Worm (Caenorhabditis elegans) whole organism, early embryonic: ENCODE measurements around the gene Y57E12AR.1.

ENCODE experiments used
- B0310.2 ChIP-seq: sonication (generic microtip); optimal IDR thresholded peaks from 2 replicates; lab custom pipeline; 2016; ENCODE audit warnings: mild to moderate bottlenecking, missing genetic modification characterization, missing compliant biosample characterization
- F13C5.2 ChIP-seq: sonication (generic microtip); optimal IDR thresholded peaks from 2 replicates; lab custom pipeline; 2017; ENCODE audit warnings: mild to moderate bottlenecking, missing genetic modification characterization, inconsistent platforms, missing compliant biosample characterization
- ama-1 ChIP-seq: fragments of 150-350 bp; optimal IDR thresholded peaks from 2 replicates; lab custom pipeline; 2014
- hmbx-1 ChIP-seq: sonication (generic microtip); optimal IDR thresholded peaks from 2 replicates; lab custom pipeline; 2016; ENCODE audit warnings: mild to moderate bottlenecking, missing genetic modification characterization, missing compliant biosample characterization
- pes-1 ChIP-seq: fragments of 200-800 bp; sonication (Bioruptor generic); IDR thresholded peaks from 2 replicates; pipeline ENCODE4 v1.3.6; 2022; ENCODE audit warnings: missing genetic modification reagents, missing genetic modification characterization, missing compliant biosample characterization
- tbx-11 ChIP-seq: fragments of 200-800 bp; sonication (Bioruptor generic); IDR thresholded peaks from 2 replicates; pipeline ENCODE4 v1.3.6; 2022; ENCODE audit warnings: missing genetic modification characterization, missing compliant biosample characterization
- tra-4 ChIP-seq: sonication (generic microtip); optimal IDR thresholded peaks from 2 replicates; lab custom pipeline; 2017; ENCODE audit warnings: missing genetic modification characterization, missing compliant biosample characterization

DNA sequence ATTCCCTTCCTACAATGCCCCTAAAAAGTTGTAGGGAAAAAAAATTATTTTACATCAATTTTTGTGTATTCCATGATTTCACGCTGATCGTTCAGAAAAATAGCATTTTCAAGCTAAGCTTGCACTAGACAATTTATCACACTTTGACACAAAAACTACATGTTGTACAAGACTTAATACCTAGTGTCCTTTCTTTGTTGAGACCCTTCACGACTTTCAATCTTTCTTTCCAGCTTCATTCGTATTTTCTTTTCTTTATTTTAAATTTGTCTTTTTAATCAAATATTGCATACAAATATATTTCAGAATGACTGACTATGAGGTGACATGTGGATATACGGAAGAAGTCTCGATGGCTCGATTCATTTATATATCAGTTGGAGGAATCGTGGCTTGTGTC lies 19.1 kb downstream of the Y57E12AR.1 start, which contains the start of gene F20A1.2:
- no peak for TF ChIP-seq B0310.2 (tag; lab: Kevin White, UChicago)
- TF ChIP-seq ama-1, result no peak
- TF ChIP-seq pes-1 (GFP tag; lab: Robert Waterston, UW), result no peak
- no peak for TF ChIP-seq tra-4 (tag; lab: Kevin White, UChicago)
- TF ChIP-seq tbx-11 (GFP tag; lab: Robert Waterston, UW), result no peak
- TF ChIP-seq F13C5.2 (tag; lab: Kevin White, UChicago), result no peak
- no peak for TF ChIP-seq hmbx-1 (tag; lab: Kevin White, UChicago)
